Fruit fly (Drosophila melanogaster) whole organism, adult: ENCODE measurements around the gene nab.

Experiments used
- CG11617 ChIP-seq: fragments of 200-800 bp; sonication (Bioruptor generic); optimal IDR thresholded peaks from 2 replicates; lab custom pipeline; 2017; ENCODE audit warnings: mild to moderate bottlenecking, missing biosample characterization, missing genetic modification reagents, missing genetic modification characterization
- CG12768 ChIP-seq: fragments of 200-800 bp; sonication (Bioruptor generic); optimal IDR thresholded peaks from 2 replicates; lab custom pipeline; 2017; ENCODE audit warnings: missing biosample characterization, missing genetic modification characterization, mild to moderate bottlenecking, moderate library complexity, missing genetic modification reagents
- CG14711 ChIP-seq: fragments of 200-800 bp; sonication (Bioruptor generic); optimal IDR thresholded peaks from 2 replicates; lab custom pipeline; 2018; ENCODE audit warnings: missing biosample characterization, mild to moderate bottlenecking, missing genetic modification characterization, moderate library complexity
- CG1620 ChIP-seq: fragments of 200-800 bp; sonication (Bioruptor generic); optimal IDR thresholded peaks from 2 replicates; lab custom pipeline; 2016; ENCODE audit warnings: missing biosample characterization, missing genetic modification characterization
- CG33017 ChIP-seq: fragments of 200-800 bp; sonication (Bioruptor generic); optimal IDR thresholded peaks from 2 replicates; lab custom pipeline; 2018; ENCODE audit warnings: missing biosample characterization, mild to moderate bottlenecking, missing genetic modification characterization, moderate library complexity
- CG5204 ChIP-seq: fragments of 200-800 bp; sonication (Bioruptor generic); optimal IDR thresholded peaks from 2 replicates; lab custom pipeline; 2016; ENCODE audit warnings: missing biosample characterization, missing genetic modification characterization
- CG7045 ChIP-seq: fragments of 200-800 bp; sonication (Bioruptor generic); optimal IDR thresholded peaks from 2 replicates; lab custom pipeline; 2017; ENCODE audit warnings: missing biosample characterization, mild to moderate bottlenecking, missing genetic modification characterization
- CG7101 ChIP-seq: fragments of 200-800 bp; sonication (Bioruptor generic); optimal IDR thresholded peaks from 2 replicates; lab custom pipeline; 2018; ENCODE audit warnings: missing biosample characterization, mild to moderate bottlenecking, missing genetic modification characterization, moderate library complexity
- Clk ChIP-seq: fragments of 200-800 bp; sonication (Bioruptor generic); optimal IDR thresholded peaks from 2 replicates; lab custom pipeline; 2017; ENCODE audit warnings: missing biosample characterization, missing genetic modification characterization
- Crg-1 ChIP-seq: fragments of 200-800 bp; sonication (Bioruptor generic); optimal IDR thresholded peaks from 2 replicates; lab custom pipeline; 2016; ENCODE audit warnings: missing biosample characterization, missing genetic modification characterization
- Hr96 ChIP-seq: fragments of 200-800 bp; sonication (Bioruptor generic); optimal IDR thresholded peaks from 2 replicates; lab custom pipeline; 2016; ENCODE audit warnings: missing biosample characterization, missing genetic modification characterization
- Mnt ChIP-seq: fragments of 200-800 bp; sonication (Bioruptor generic); optimal IDR thresholded peaks from 2 replicates; lab custom pipeline; 2016; ENCODE audit warnings: missing biosample characterization, mild to moderate bottlenecking, missing genetic modification characterization
- bab1 ChIP-seq: fragments of 200-800 bp; sonication (Bioruptor generic); optimal IDR thresholded peaks from 3 replicates; lab custom pipeline; 2019; ENCODE audit warnings: missing biosample characterization, mild to moderate bottlenecking, missing genetic modification characterization, moderate library complexity
- cic ChIP-seq: fragments of 200-800 bp; sonication (Bioruptor generic); optimal IDR thresholded peaks from 2 replicates; lab custom pipeline; 2017; ENCODE audit warnings: missing biosample characterization, mild to moderate bottlenecking, missing genetic modification characterization, moderate library complexity
- cnc ChIP-seq, 2 experiments: fragments of >200 bp; optimal IDR thresholded peaks; 2 replicates each; lab custom pipeline; 2017
- kay ChIP-seq: fragments of 200-800 bp; sonication (Bioruptor generic); peaks from one replicate; lab custom pipeline; 2016; ENCODE audit warnings: missing biosample characterization, missing genetic modification characterization, borderline replicate concordance
- ovo ChIP-seq: fragments of 200-800 bp; sonication (Bioruptor generic); optimal IDR thresholded peaks from 2 replicates; lab custom pipeline; 2016; ENCODE audit warnings: missing biosample characterization, missing genetic modification characterization
- pad ChIP-seq: fragments of 200-800 bp; sonication (Bioruptor generic); optimal IDR thresholded peaks from 3 replicates; lab custom pipeline; 2017; ENCODE audit warnings: missing biosample characterization, missing genetic modification characterization, mild to moderate bottlenecking, moderate library complexity, missing genetic modification reagents
- tj ChIP-seq: fragments of 200-800 bp; sonication (Bioruptor generic); optimal IDR thresholded peaks from 3 replicates; lab custom pipeline; 2017; ENCODE audit warnings: missing biosample characterization, mild to moderate bottlenecking, missing genetic modification characterization, moderate library complexity
- toe ChIP-seq: fragments of 200-800 bp; sonication (Bioruptor generic); optimal IDR thresholded peaks from 2 replicates; lab custom pipeline; 2016; ENCODE audit warnings: missing biosample characterization, missing genetic modification characterization

The nab gene

DNA sequence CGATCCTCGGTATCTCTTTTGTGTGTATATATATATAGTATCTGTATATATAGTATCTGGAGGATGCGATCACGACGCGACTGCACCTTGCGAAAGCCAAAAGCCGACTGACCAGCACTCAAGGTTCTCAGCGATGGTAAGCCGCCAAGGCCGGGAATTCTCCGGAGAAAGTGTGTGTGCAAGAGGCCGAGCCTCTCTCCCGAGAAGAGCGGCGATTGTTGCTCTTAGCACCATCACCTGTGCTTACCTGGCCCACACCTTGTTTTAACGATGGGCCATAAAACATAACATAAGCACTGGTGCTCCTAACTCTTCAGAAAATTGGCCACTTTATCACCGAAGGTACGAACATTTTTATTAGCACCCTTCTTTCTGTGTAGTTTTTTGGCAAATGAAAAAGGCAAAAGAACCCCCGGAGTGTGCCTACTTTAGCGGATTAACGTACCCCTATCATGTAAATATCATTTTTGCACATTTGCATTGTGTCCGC is 6.7 kb upstream of the nab start, which contains the start of gene mas:
Gene mas, minus strand, starts transcription at position 112 of the 490 bp plus-strand sequence.
- TF ChIP-seq CG12768 (GFP tag; lab: Kevin White, UChicago) (no peak), CG11617 (GFP tag; lab: Kevin White, UChicago) (no peak), toe (GFP tag; lab: Kevin White, UChicago) (no peak), Crg-1 (GFP tag; lab: Kevin White, UChicago) (no peak), Mnt (no peak), bab1 (GFP tag; lab: Kevin White, UChicago) (no peak)

DNA sequence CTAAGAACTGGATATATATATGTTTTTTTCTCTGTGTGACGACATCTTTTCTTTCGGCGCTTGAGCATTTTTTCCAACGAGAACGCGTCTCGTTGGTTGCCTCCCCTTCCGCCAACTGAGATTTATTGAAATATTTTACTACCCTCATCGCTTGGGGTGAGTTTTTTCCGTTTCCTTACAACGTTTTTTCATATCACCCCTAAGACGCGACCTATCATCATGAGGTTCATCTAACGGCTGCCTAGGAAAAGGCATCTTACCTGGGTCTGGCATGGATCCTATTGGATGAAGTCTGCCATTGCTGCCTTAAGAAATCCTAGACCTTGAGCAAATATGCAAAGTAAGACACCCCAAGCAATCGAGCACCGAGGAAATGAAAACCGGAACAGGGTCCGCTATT is 1.5 kb downstream of the nab start:
- TF ChIP-seq CG7045 (GFP tag; lab: Kevin White, UChicago) = no peak
- no peak for TF ChIP-seq CG11617 (GFP tag; lab: Kevin White, UChicago)

DNA sequence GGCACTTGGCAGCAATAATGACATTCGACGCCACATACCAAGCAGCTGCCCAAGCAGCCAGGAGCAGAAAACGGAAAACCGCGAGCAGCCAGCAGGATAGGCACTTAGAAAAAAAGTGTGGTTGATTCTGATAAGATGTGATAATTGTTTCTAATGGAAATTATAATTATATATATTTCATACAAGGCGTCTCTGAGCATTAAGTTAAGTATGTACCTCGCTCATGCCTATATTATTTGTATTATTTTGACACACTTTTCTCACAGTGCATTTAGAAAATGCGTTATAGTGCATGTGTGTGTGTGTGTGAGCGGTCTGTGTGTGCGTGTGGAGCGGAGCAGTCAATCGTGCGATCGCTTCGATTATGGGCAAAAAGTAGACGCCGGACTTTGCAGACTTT is 2.4 kb downstream of the nab start:
- no peak for TF ChIP-seq toe (GFP tag; lab: Kevin White, UChicago)
- no peak for TF ChIP-seq CG1620 (GFP tag; lab: Kevin White, UChicago)
- no peak for TF ChIP-seq ovo (GFP tag; lab: Kevin White, UChicago)
- no peak for TF ChIP-seq CG5204 (GFP tag; lab: Kevin White, UChicago)
- no peak for TF ChIP-seq CG33017
- no peak for TF ChIP-seq kay (GFP tag; lab: Kevin White, UChicago)
- TF ChIP-seq Crg-1 (GFP tag; lab: Kevin White, UChicago) = no peak
- TF ChIP-seq CG12768 (GFP tag; lab: Kevin White, UChicago) = no peak
- no peak for TF ChIP-seq Hr96 (GFP tag; lab: Kevin White, UChicago)
- no peak for TF ChIP-seq CG7101 (tag; lab: Kevin White, UChicago)
- no peak for TF ChIP-seq CG11617 (GFP tag; lab: Kevin White, UChicago)
- TF ChIP-seq Clk (GFP tag; lab: Kevin White, UChicago) = no peak
- TF ChIP-seq CG14711 (tag; lab: Kevin White, UChicago) = no peak

DNA sequence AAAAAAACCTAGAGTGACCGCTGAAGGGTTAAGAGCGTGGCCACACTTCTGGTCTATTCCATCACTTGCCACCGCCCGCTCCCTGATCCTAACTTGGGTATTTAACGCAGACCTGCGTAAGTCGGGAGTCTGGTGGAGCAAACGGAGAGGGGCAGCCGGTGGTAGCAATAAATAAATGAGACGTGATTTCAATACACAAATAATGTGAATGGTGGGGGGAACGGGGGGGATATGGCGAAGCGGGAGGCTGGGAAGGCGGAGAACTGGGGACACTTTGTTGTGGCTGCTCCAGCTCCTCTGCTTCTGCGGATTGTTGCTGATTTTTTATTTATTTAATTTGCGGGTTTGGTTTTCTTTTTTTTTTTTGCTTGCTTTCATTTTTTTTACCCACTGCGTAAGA is 2.9 kb downstream of the nab start:
- TF ChIP-seq Crg-1 (GFP tag; lab: Kevin White, UChicago) (no peak), CG1620 (GFP tag; lab: Kevin White, UChicago) (no peak), cic (GFP tag; lab: Kevin White, UChicago) (no peak), pad (GFP tag; lab: Kevin White, UChicago) (no peak), Clk (GFP tag; lab: Kevin White, UChicago) (no peak), toe (GFP tag; lab: Kevin White, UChicago) (no peak), CG14711 (tag; lab: Kevin White, UChicago) (no peak), CG7045 (GFP tag; lab: Kevin White, UChicago) (no peak)

DNA sequence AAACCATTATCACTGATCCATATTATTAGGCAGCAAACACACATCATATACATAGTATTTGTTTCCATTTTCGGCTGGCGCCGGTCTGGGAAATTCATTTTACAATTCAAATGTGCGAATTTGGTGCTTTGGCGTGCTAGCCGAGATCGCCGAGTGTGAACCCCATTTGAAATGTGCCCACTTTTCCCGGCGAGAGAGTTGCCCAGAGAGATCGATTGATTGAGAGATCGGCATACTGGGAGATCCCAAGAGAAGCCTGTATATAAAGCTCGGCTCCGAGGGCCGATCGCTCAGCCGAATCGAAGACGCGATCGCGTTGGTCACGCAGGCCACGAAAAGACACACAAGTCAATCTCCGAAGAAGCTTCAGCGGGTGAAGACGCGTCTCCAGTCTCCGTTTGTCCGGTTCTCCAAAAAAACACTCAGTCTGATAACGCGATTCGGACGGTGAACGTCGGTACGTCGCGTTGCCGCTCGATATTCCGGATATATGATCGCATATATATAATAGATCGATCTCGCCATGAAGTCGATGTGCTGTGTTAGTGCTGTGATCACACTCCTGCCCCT is 12.2 kb downstream of the nab start, which contains the start of gene CG1299:
Gene CG1299, plus strand, starts transcription at position 291 of the 570 bp plus-strand sequence.
- TF ChIP-seq pad (GFP tag; lab: Kevin White, UChicago) (no peak), CG11617 (GFP tag; lab: Kevin White, UChicago) (no peak), cnc (optimal IDR thresholded peaks at IDR 0.05; lab: Kevin White, UChicago) (no peak), Hr96 (GFP tag; lab: Kevin White, UChicago) (no peak), CG5204 (GFP tag; lab: Kevin White, UChicago) (no peak), CG7045 (GFP tag; lab: Kevin White, UChicago) (no peak), CG12768 (GFP tag; lab: Kevin White, UChicago) (no peak), cic (GFP tag; lab: Kevin White, UChicago) (no peak), ovo (GFP tag; lab: Kevin White, UChicago) (no peak), Mnt (no peak), CG7101 (tag; lab: Kevin White, UChicago) (no peak)

DNA sequence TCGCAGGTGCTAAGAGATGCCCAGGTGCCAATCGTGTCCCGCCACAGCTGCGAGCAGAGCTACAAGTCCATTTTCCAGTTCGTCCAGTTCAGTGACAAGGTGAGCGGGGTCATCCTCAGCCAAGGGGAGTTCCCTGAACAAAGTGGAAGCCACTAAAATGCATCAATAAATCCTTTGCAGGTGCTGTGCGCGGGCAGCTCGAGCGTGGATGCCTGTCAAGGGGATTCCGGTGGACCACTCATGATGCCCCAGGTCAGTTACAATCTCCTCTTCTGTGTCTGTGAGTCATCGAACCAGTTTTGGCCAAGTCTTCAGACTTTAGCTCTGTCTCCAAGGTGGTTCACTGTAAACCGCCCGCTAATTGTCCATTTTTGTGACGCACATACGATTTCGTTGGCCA is 15.5 kb downstream of the nab start:
- no peak for TF ChIP-seq CG12768 (GFP tag; lab: Kevin White, UChicago)
- no peak for TF ChIP-seq CG33017
- TF ChIP-seq cnc (optimal IDR thresholded peaks at IDR 0.05; lab: Kevin White, UChicago) = no peak
- TF ChIP-seq bab1 (GFP tag; lab: Kevin White, UChicago) = no peak
- TF ChIP-seq CG7101 (tag; lab: Kevin White, UChicago) = no peak
- TF ChIP-seq pad (GFP tag; lab: Kevin White, UChicago) = no peak
- no peak for TF ChIP-seq toe (GFP tag; lab: Kevin White, UChicago)
- TF ChIP-seq CG5204 (GFP tag; lab: Kevin White, UChicago) = no peak
- no peak for TF ChIP-seq cic (GFP tag; lab: Kevin White, UChicago)
- TF ChIP-seq tj (GFP tag; lab: Kevin White, UChicago) = no peak
- TF ChIP-seq CG7045 (GFP tag; lab: Kevin White, UChicago) = no peak
- TF ChIP-seq CG14711 (tag; lab: Kevin White, UChicago) = no peak
- no peak for TF ChIP-seq CG11617 (GFP tag; lab: Kevin White, UChicago)
- TF ChIP-seq Mnt = no peak

DNA sequence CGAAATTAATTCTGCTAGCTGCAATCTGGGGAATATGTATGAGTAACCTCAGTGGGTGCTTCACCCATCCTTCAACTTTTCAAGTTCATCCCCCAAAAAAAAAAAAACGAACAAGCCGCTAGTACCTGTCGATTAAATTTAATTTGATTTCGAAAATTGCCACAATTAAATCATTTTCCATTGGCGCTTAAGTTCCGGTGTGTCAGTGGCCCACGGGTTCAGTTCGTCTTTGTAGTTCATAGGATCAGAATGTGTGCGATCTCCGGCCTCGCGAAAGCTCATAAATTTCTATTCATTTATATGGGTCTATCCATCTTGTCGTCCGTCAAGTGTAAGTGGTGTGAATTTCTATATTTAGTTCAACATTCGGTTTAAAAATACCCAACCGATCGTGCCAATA is 18.7 kb downstream of the nab start, which contains the start of gene CG32260:
Gene CG32260, plus strand, starts transcription at position 301 of the 400 bp plus-strand sequence.
- TF ChIP-seq CG14711 (tag; lab: Kevin White, UChicago) = no peak
- no peak for TF ChIP-seq Mnt
- TF ChIP-seq kay (GFP tag; lab: Kevin White, UChicago) = no peak
- TF ChIP-seq Clk (GFP tag; lab: Kevin White, UChicago) = no peak
- no peak for TF ChIP-seq tj (GFP tag; lab: Kevin White, UChicago)
- no peak for TF ChIP-seq CG7101 (tag; lab: Kevin White, UChicago)
- TF ChIP-seq CG7045 (GFP tag; lab: Kevin White, UChicago) = no peak
- TF ChIP-seq CG1620 (GFP tag; lab: Kevin White, UChicago) = no peak
- no peak for TF ChIP-seq bab1 (GFP tag; lab: Kevin White, UChicago)
- no peak for TF ChIP-seq CG33017
- TF ChIP-seq cic (GFP tag; lab: Kevin White, UChicago) = no peak
- TF ChIP-seq Crg-1 (GFP tag; lab: Kevin White, UChicago) = no peak
- TF ChIP-seq cnc (optimal IDR thresholded peaks at IDR 0.05; lab: Kevin White, UChicago) = no peak
- TF ChIP-seq Hr96 (GFP tag; lab: Kevin White, UChicago) = no peak
- no peak for TF ChIP-seq CG5204 (GFP tag; lab: Kevin White, UChicago)
- TF ChIP-seq pad (GFP tag; lab: Kevin White, UChicago) = no peak
